Worm (Caenorhabditis elegans): ENCODE data around the gene sphk-1.

sphk-1 gene

ce11 chrII:8658835-8659234 is 42.6 kb downstream of the sphk-1 start, which contains the start of gene atg-10:
TSS of gene atg-10 (plus strand) at chrII:8659135.
- TF ChIP-seq nhr-12 (tag; optimal IDR thresholded peaks at IDR 0.05): no peak
- no peak for TF ChIP-seq nhr-129 (tag; optimal IDR thresholded peaks at IDR 0.05)
- TF ChIP-seq fos-1 (tag; optimal IDR thresholded peaks at IDR 0.05): no peak
- no peak for TF ChIP-seq lin-13 (GFP tag; optimal IDR thresholded peaks at IDR 0.05)
- TF ChIP-seq Y55F3AM.14 (GFP tag; optimal IDR thresholded peaks at IDR 0.05): no peak
- no peak for TF ChIP-seq dmd-4 (tag; optimal IDR thresholded peaks at IDR 0.05)
- no peak for TF ChIP-seq ztf-1 (GFP tag; conservative IDR thresholded peaks at IDR 0.05)
- no peak for TF ChIP-seq peb-1 (tag; optimal IDR thresholded peaks at IDR 0.05)
- no peak for TF ChIP-seq nhr-10 (tag; optimal IDR thresholded peaks at IDR 0.05)
- TF ChIP-seq elt-3 (tag; optimal IDR thresholded peaks at IDR 0.05): no peak
- no peak for TF ChIP-seq F13H6.1 (tag; optimal IDR thresholded peaks at IDR 0.05)
- TF ChIP-seq ceh-82 (tag; optimal IDR thresholded peaks at IDR 0.05): no peak
- no peak for TF ChIP-seq sma-9 (GFP tag; optimal IDR thresholded peaks at IDR 0.05)
- no peak for TF ChIP-seq sma-9 (tag; optimal IDR thresholded peaks at IDR 0.05)
- TF ChIP-seq ztf-4 (tag; optimal IDR thresholded peaks at IDR 0.05): no peak
- no peak for TF ChIP-seq egl-27 (tag; optimal IDR thresholded peaks at IDR 0.05)

ce11 chrII:8650644-8651159 is 50.8 kb downstream of the sphk-1 start, which contains the start of gene pyr-1:
TSS of gene pyr-1 (plus strand) at chrII:8651109.
- TF ChIP-seq crh-2 (tag; optimal IDR thresholded peaks at IDR 0.05): peak; percentile 3
- TF ChIP-seq nhr-10 (tag; optimal IDR thresholded peaks at IDR 0.05): no peak
- no peak for TF ChIP-seq gmeb-1 (tag; optimal IDR thresholded peaks at IDR 0.05)
- no peak for TF ChIP-seq lsy-2 (tag; optimal IDR thresholded peaks at IDR 0.05)
- TF ChIP-seq nhr-25 (tag; optimal IDR thresholded peaks at IDR 0.05): no peak
- TF ChIP-seq unc-39 (tag; optimal IDR thresholded peaks at IDR 0.05): no peak
- no peak for TF ChIP-seq lin-39 (tag; optimal IDR thresholded peaks at IDR 0.05)
- TF ChIP-seq sma-3 (GFP tag; optimal IDR thresholded peaks at IDR 0.05): peak; percentile 20
- peak; percentile 46 for TF ChIP-seq sma-9 (GFP tag; optimal IDR thresholded peaks at IDR 0.05)
- TF ChIP-seq sma-9 (tag; optimal IDR thresholded peaks at IDR 0.05): no peak
- no peak for TF ChIP-seq ZK546.5 (tag; optimal IDR thresholded peaks at IDR 0.05)
- TF ChIP-seq snpc-4 (tag; optimal IDR thresholded peaks at IDR 0.05): no peak
- no peak for TF ChIP-seq nhr-237 (tag; optimal IDR thresholded peaks at IDR 0.05)
- TF ChIP-seq F13H6.1 (tag; optimal IDR thresholded peaks at IDR 0.05): no peak
- no peak for TF ChIP-seq elt-3 (tag; optimal IDR thresholded peaks at IDR 0.05)
- no peak for TF ChIP-seq ztf-4 (tag; optimal IDR thresholded peaks at IDR 0.05)
- TF ChIP-seq alr-1 (tag; optimal IDR thresholded peaks at IDR 0.05): no peak
- TF ChIP-seq R02D3.7 (tag; optimal IDR thresholded peaks at IDR 0.05): no peak
- peak; percentile 53 for TF ChIP-seq nhr-129 (tag; optimal IDR thresholded peaks at IDR 0.05)
- TF ChIP-seq fos-1 (tag; optimal IDR thresholded peaks at IDR 0.05): no peak
- no peak for TF ChIP-seq nhr-23 (tag; optimal IDR thresholded peaks at IDR 0.05)
- no peak for TF ChIP-seq ztf-1 (GFP tag; conservative IDR thresholded peaks at IDR 0.05)
- no peak for TF ChIP-seq egl-27 (tag; optimal IDR thresholded peaks at IDR 0.05)
- TF ChIP-seq unc-55 (GFP tag; optimal IDR thresholded peaks at IDR 0.05): no peak
- TF ChIP-seq zag-1 (tag; optimal IDR thresholded peaks at IDR 0.05): no peak
- TF ChIP-seq peb-1 (tag; optimal IDR thresholded peaks at IDR 0.05): no peak
- no peak for TF ChIP-seq nhr-11 (tag; optimal IDR thresholded peaks at IDR 0.05)
- TF ChIP-seq ceh-82 (tag; optimal IDR thresholded peaks at IDR 0.05): no peak
- TF ChIP-seq nhr-12 (tag; optimal IDR thresholded peaks at IDR 0.05): no peak
- TF ChIP-seq C34F6.9 (tag; optimal IDR thresholded peaks at IDR 0.05): peak; percentile 67
- no peak for TF ChIP-seq aly-2 (tag; optimal IDR thresholded peaks at IDR 0.05)
- no peak for TF ChIP-seq elt-1 (tag; optimal IDR thresholded peaks at IDR 0.05)
- TF ChIP-seq ceh-16 (tag; optimal IDR thresholded peaks at IDR 0.05): no peak
- no peak for TF ChIP-seq nhr-77 (tag; optimal IDR thresholded peaks at IDR 0.05)
- TF ChIP-seq dmd-4 (tag; optimal IDR thresholded peaks at IDR 0.05): no peak
- TF ChIP-seq ztf-11 (tag; optimal IDR thresholded peaks at IDR 0.05): no peak
- no peak for TF ChIP-seq skn-1 (tag; optimal IDR thresholded peaks at IDR 0.05)
- no peak for TF ChIP-seq ama-1 (optimal IDR thresholded peaks at IDR 0.05)
- no peak for TF ChIP-seq sem-4 (tag; optimal IDR thresholded peaks at IDR 0.05)
- TF ChIP-seq nhr-6 (tag; optimal IDR thresholded peaks at IDR 0.05): no peak
- TF ChIP-seq mbf-1 (tag; optimal IDR thresholded peaks at IDR 0.05): no peak
- TF ChIP-seq lin-13 (GFP tag; optimal IDR thresholded peaks at IDR 0.05): no peak
- TF ChIP-seq blmp-1 (tag; optimal IDR thresholded peaks at IDR 0.05; ENCODE audit: insufficient read depth): no peak
